Fruit fly (Drosophila melanogaster) whole organism, prepupa: Measurements from ENCODE around the gene CG1468.

Experiments used
- CG11762 ChIP-seq: fragments of 200-800 bp; sonication (Bioruptor generic); optimal IDR thresholded peaks from 3 replicates; lab custom pipeline; 2016; ENCODE audit warnings: missing biosample characterization, missing genetic modification characterization; ENCODE audit not compliant: insufficient read depth
- CG34406 ChIP-seq: fragments of 200-800 bp; sonication (Bioruptor generic); optimal IDR thresholded peaks from 3 replicates; lab custom pipeline; 2016; ENCODE audit warnings: missing biosample characterization, missing genetic modification characterization
- CG6163 ChIP-seq: fragments of 200-800 bp; sonication (Bioruptor generic); IDR thresholded peaks from 3 replicates; pipeline ENCODE4 v1.3.6; 2022; ENCODE audit warnings: missing biosample characterization, missing genetic modification characterization
- CG6792 ChIP-seq: fragments of 200-800 bp; sonication (Bioruptor generic); optimal IDR thresholded peaks from 3 replicates; lab custom pipeline; 2016; ENCODE audit warnings: missing biosample characterization, missing genetic modification characterization
- Eip93F ChIP-seq: fragments of 200-800 bp; sonication (Bioruptor generic); optimal IDR thresholded peaks from 2 replicates; lab custom pipeline; 2016; ENCODE audit warnings: missing biosample characterization, mild to moderate bottlenecking, missing genetic modification characterization
- Ets21C ChIP-seq: fragments of 200-800 bp; sonication (Bioruptor generic); optimal IDR thresholded peaks from 3 replicates; lab custom pipeline; 2016; ENCODE audit warnings: missing biosample characterization, missing genetic modification characterization
- Gug ChIP-seq: fragments of 200-800 bp; sonication (Bioruptor generic); IDR thresholded peaks from 2 replicates; pipeline ENCODE4 v1.3.6; 2022; ENCODE audit warnings: missing biosample characterization, missing genetic modification characterization
- OdsH ChIP-seq: fragments of 200-800 bp; sonication (Bioruptor generic); optimal IDR thresholded peaks from 3 replicates; lab custom pipeline; 2016; ENCODE audit warnings: missing biosample characterization, missing genetic modification characterization
- fd85E ChIP-seq: fragments of 200-800 bp; sonication (Bioruptor generic); optimal IDR thresholded peaks from 3 replicates; lab custom pipeline; 2016; ENCODE audit warnings: missing biosample characterization, missing genetic modification characterization
- lz ChIP-seq: fragments of 200-800 bp; sonication (Bioruptor generic); optimal IDR thresholded peaks from 3 replicates; lab custom pipeline; 2016; ENCODE audit warnings: missing biosample characterization, missing genetic modification characterization
- topi ChIP-seq: fragments of 200-800 bp; sonication (Bioruptor generic); optimal IDR thresholded peaks from 3 replicates; lab custom pipeline; 2016; ENCODE audit warnings: missing biosample characterization, missing genetic modification characterization
- vri ChIP-seq: fragments of 200-800 bp; sonication (Bioruptor generic); optimal IDR thresholded peaks from 3 replicates; lab custom pipeline; 2016; ENCODE audit warnings: missing biosample characterization, mild to moderate bottlenecking, missing genetic modification characterization

DNA sequence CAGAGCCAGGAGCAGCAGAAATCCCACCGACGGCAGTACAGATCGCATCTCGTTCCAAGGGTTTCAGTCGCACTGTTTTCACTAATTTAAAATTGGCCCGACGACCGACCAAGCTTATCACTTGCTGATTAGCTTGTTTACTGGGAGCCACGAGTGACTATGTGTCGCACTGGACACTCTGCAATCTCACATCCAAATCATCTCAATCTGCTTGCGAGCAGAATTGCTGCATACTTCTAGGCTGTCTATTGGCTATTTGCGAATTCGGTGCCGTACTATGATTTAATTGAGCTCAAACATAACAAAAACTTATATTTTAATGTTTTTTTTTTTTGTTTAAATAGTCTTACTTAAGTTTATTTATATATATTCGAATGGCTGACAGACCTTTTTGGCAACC, 4.3 kb upstream of the CG1468 start, which contains the start of gene CG32695:
- no peak for TF ChIP-seq Eip93F (GFP tag; lab: Kevin White, UChicago)
- no peak for TF ChIP-seq CG6792 (GFP tag; lab: Kevin White, UChicago)
- no peak for TF ChIP-seq CG11762 (GFP tag; lab: Kevin White, UChicago)
- no peak for TF ChIP-seq fd85E (GFP tag; lab: Kevin White, UChicago)
- TF ChIP-seq OdsH: no peak
- TF ChIP-seq topi (GFP tag; lab: Kevin White, UChicago): no peak
- TF ChIP-seq CG6163 (GFP tag; lab: Robert Waterston, UW): no peak
- TF ChIP-seq Gug (GFP tag; lab: Robert Waterston, UW): no peak
- no peak for TF ChIP-seq CG34406 (GFP tag; lab: Kevin White, UChicago)
- TF ChIP-seq vri (GFP tag; lab: Kevin White, UChicago): no peak
- no peak for TF ChIP-seq lz (GFP tag; lab: Kevin White, UChicago)
- no peak for TF ChIP-seq Ets21C (GFP tag; lab: Kevin White, UChicago)
